Worm (Caenorhabditis elegans): ENCODE data around the gene T28C12.6.

T28C12.6 gene

ce11 chrV:6336108-6336507, at the start of gene T28C12.6:
TSS of gene T28C12.6 (minus strand) at chrV:6336119.
- no peak for TF ChIP-seq sea-1 (GFP tag; conservative IDR thresholded peaks at IDR 0.05)
- TF ChIP-seq B0310.2 (tag; optimal IDR thresholded peaks at IDR 0.05): no peak
- TF ChIP-seq ama-1 (optimal IDR thresholded peaks at IDR 0.05): no peak
- TF ChIP-seq ets-7 (tag; optimal IDR thresholded peaks at IDR 0.05): no peak
- TF ChIP-seq hnd-1 (tag; optimal IDR thresholded peaks at IDR 0.05): no peak
- no peak for TF ChIP-seq flt-1 (GFP tag; IDR thresholded peaks at IDR 0.05)
- no peak for TF ChIP-seq hmbx-1 (tag; optimal IDR thresholded peaks at IDR 0.05)
- TF ChIP-seq pes-1 (GFP tag; IDR thresholded peaks at IDR 0.05): no peak

ce11 chrV:6374844-6375243, 38.9 kb upstream of the T28C12.6 start, which contains the start of gene F13H6.5:
TSS of gene F13H6.5 (minus strand) at chrV:6374944.
- no peak for TF ChIP-seq hmg-4 (GFP tag; optimal IDR thresholded peaks at IDR 0.05)
- no peak for TF ChIP-seq B0310.2 (tag; optimal IDR thresholded peaks at IDR 0.05)
- no peak for TF ChIP-seq tra-4 (tag; optimal IDR thresholded peaks at IDR 0.05)
- TF ChIP-seq sea-1 (GFP tag; conservative IDR thresholded peaks at IDR 0.05): no peak

ce11 chrV:6368494-6368893, 32.6 kb upstream of the T28C12.6 start:
- no peak for TF ChIP-seq hnd-1 (tag; optimal IDR thresholded peaks at IDR 0.05)
- no peak for TF ChIP-seq scrt-1 (GFP tag; IDR thresholded peaks at IDR 0.05)
- no peak for TF ChIP-seq hmg-4 (GFP tag; optimal IDR thresholded peaks at IDR 0.05)
- TF ChIP-seq B0310.2 (tag; optimal IDR thresholded peaks at IDR 0.05): no peak
- TF ChIP-seq ama-1 (optimal IDR thresholded peaks at IDR 0.05): no peak
- TF ChIP-seq aly-1 (tag; optimal IDR thresholded peaks at IDR 0.05): no peak
- no peak for TF ChIP-seq flt-1 (GFP tag; IDR thresholded peaks at IDR 0.05)
- no peak for TF ChIP-seq ceh-36 (tag; optimal IDR thresholded peaks at IDR 0.05)
- no peak for TF ChIP-seq tra-4 (tag; optimal IDR thresholded peaks at IDR 0.05)
- no peak for TF ChIP-seq pes-1 (GFP tag; IDR thresholded peaks at IDR 0.05)
- TF ChIP-seq F13C5.2 (tag; optimal IDR thresholded peaks at IDR 0.05): no peak
- no peak for TF ChIP-seq ceh-13 (GFP tag; optimal IDR thresholded peaks at IDR 0.05)
- TF ChIP-seq hmbx-1 (tag; optimal IDR thresholded peaks at IDR 0.05): no peak

- TF ChIP-seq hmbx-1 (tag; optimal IDR thresholded peaks at IDR 0.05) (no peak), pes-1 (GFP tag; IDR thresholded peaks at IDR 0.05) (no peak), B0310.2 (tag; optimal IDR thresholded peaks at IDR 0.05) (no peak), hnd-1 (tag; optimal IDR thresholded peaks at IDR 0.05) (no peak), ets-7 (tag; optimal IDR thresholded peaks at IDR 0.05) (no peak), tbx-11 (GFP tag; IDR thresholded peaks at IDR 0.05) (no peak), aly-1 (tag; optimal IDR thresholded peaks at IDR 0.05) (no peak), ceh-13 (GFP tag; optimal IDR thresholded peaks at IDR 0.05) (no peak), tra-4 (tag; optimal IDR thresholded peaks at IDR 0.05) (no peak), ama-1 (optimal IDR thresholded peaks at IDR 0.05) (no peak), scrt-1 (GFP tag; IDR thresholded peaks at IDR 0.05) (no peak), F13C5.2 (tag; optimal IDR thresholded peaks at IDR 0.05) (no peak), hmg-4 (GFP tag; optimal IDR thresholded peaks at IDR 0.05) (no peak)
Measured at ce11 chrV:6365597-6365996, 29.7 kb upstream of the T28C12.6 start, which contains the start of gene cest-33. TSS of gene cest-33 (minus strand) at chrV:6365671.

- no peak for TF ChIP-seq flt-1 (GFP tag; IDR thresholded peaks at IDR 0.05)
- TF ChIP-seq sea-1 (GFP tag; conservative IDR thresholded peaks at IDR 0.05): no peak
- TF ChIP-seq scrt-1 (GFP tag; IDR thresholded peaks at IDR 0.05): no peak
- no peak for TF ChIP-seq ets-7 (tag; optimal IDR thresholded peaks at IDR 0.05)
- no peak for TF ChIP-seq B0310.2 (tag; optimal IDR thresholded peaks at IDR 0.05)
- no peak for TF ChIP-seq hmbx-1 (tag; optimal IDR thresholded peaks at IDR 0.05)
- TF ChIP-seq hmg-4 (GFP tag; optimal IDR thresholded peaks at IDR 0.05): no peak
- TF ChIP-seq tra-4 (tag; optimal IDR thresholded peaks at IDR 0.05): no peak
Measured at ce11 chrV:6364806-6365205, 28.9 kb upstream of the T28C12.6 start.

- TF ChIP-seq hmg-4 (GFP tag; optimal IDR thresholded peaks at IDR 0.05) (no peak), pes-1 (GFP tag; IDR thresholded peaks at IDR 0.05) (no peak), scrt-1 (GFP tag; IDR thresholded peaks at IDR 0.05) (no peak), aly-1 (tag; optimal IDR thresholded peaks at IDR 0.05) (no peak)
Measured at ce11 chrV:6361688-6362087, 25.8 kb upstream of the T28C12.6 start.

ce11 chrV:6359522-6359921, 23.6 kb upstream of the T28C12.6 start:
- TF ChIP-seq hnd-1 (tag; optimal IDR thresholded peaks at IDR 0.05): no peak
- TF ChIP-seq sea-1 (GFP tag; conservative IDR thresholded peaks at IDR 0.05): no peak

ce11 chrV:6358709-6359108, 22.8 kb upstream of the T28C12.6 start:
- TF ChIP-seq tbx-11 (GFP tag; IDR thresholded peaks at IDR 0.05) (no peak), pes-1 (GFP tag; IDR thresholded peaks at IDR 0.05) (no peak), flt-1 (GFP tag; IDR thresholded peaks at IDR 0.05) (no peak), aly-1 (tag; optimal IDR thresholded peaks at IDR 0.05) (no peak), tbx-37 (GFP tag; conservative IDR thresholded peaks at IDR 0.05) (no peak), ama-1 (optimal IDR thresholded peaks at IDR 0.05) (no peak), hmbx-1 (tag; optimal IDR thresholded peaks at IDR 0.05) (no peak), ceh-36 (tag; optimal IDR thresholded peaks at IDR 0.05) (no peak), scrt-1 (GFP tag; IDR thresholded peaks at IDR 0.05) (no peak), hmg-4 (GFP tag; optimal IDR thresholded peaks at IDR 0.05) (no peak), tra-4 (tag; optimal IDR thresholded peaks at IDR 0.05) (no peak)

- TF ChIP-seq F13C5.2 (tag; optimal IDR thresholded peaks at IDR 0.05): no peak
- no peak for TF ChIP-seq tra-4 (tag; optimal IDR thresholded peaks at IDR 0.05)
- TF ChIP-seq aly-1 (tag; optimal IDR thresholded peaks at IDR 0.05): no peak
- TF ChIP-seq B0310.2 (tag; optimal IDR thresholded peaks at IDR 0.05): no peak
- TF ChIP-seq tbx-37 (GFP tag; conservative IDR thresholded peaks at IDR 0.05): no peak
- no peak for TF ChIP-seq flt-1 (GFP tag; IDR thresholded peaks at IDR 0.05)
- no peak for TF ChIP-seq ama-1 (optimal IDR thresholded peaks at IDR 0.05)
- no peak for TF ChIP-seq ceh-36 (tag; optimal IDR thresholded peaks at IDR 0.05)
- no peak for TF ChIP-seq sea-1 (GFP tag; conservative IDR thresholded peaks at IDR 0.05)
- TF ChIP-seq hmbx-1 (tag; optimal IDR thresholded peaks at IDR 0.05): no peak
- TF ChIP-seq pes-1 (GFP tag; IDR thresholded peaks at IDR 0.05): no peak
- no peak for TF ChIP-seq ets-7 (tag; optimal IDR thresholded peaks at IDR 0.05)
- TF ChIP-seq scrt-1 (GFP tag; IDR thresholded peaks at IDR 0.05): no peak
- TF ChIP-seq hmg-4 (GFP tag; optimal IDR thresholded peaks at IDR 0.05): no peak
- TF ChIP-seq ceh-13 (GFP tag; optimal IDR thresholded peaks at IDR 0.05): no peak
- TF ChIP-seq tbx-11 (GFP tag; IDR thresholded peaks at IDR 0.05): no peak
- TF ChIP-seq hnd-1 (tag; optimal IDR thresholded peaks at IDR 0.05): no peak
Measured at ce11 chrV:6357236-6357635, 21.3 kb upstream of the T28C12.6 start.

Measured in whole organism, early embryonic.